Fruit fly (Drosophila melanogaster): Measurements from ENCODE around the gene Qsox3.

dm6 chr3R:21898758-21899157 lies 12.9 kb upstream of the Qsox3 start:
- TF ChIP-seq CG3032 (tag; optimal IDR thresholded peaks at IDR 0.05), result no peak
- no peak for TF ChIP-seq CG6163 (GFP tag; IDR thresholded peaks at IDR 0.05)
- no peak for TF ChIP-seq CG6854 (GFP tag; optimal IDR thresholded peaks at IDR 0.05)
- TF ChIP-seq CG11762 (GFP tag; optimal IDR thresholded peaks at IDR 0.05; ENCODE audit: insufficient read depth), result no peak
- no peak for TF ChIP-seq CG9139 (GFP tag; optimal IDR thresholded peaks at IDR 0.05)
- TF ChIP-seq CG3919 (GFP tag; optimal IDR thresholded peaks at IDR 0.05), result no peak
- TF ChIP-seq spab (GFP tag; optimal IDR thresholded peaks at IDR 0.05), result no peak
- no peak for TF ChIP-seq CG16779 (tag; optimal IDR thresholded peaks at IDR 0.05)
- no peak for TF ChIP-seq dac (GFP tag; optimal IDR thresholded peaks at IDR 0.05)
- TF ChIP-seq CG6808 (GFP tag; optimal IDR thresholded peaks at IDR 0.05), result no peak
- no peak for TF ChIP-seq Blimp-1 (GFP tag; optimal IDR thresholded peaks at IDR 0.05)
- no peak for TF ChIP-seq dsx (GFP tag; optimal IDR thresholded peaks at IDR 0.05; ENCODE audit: poor library complexity, severe bottlenecking)

All from whole organism, prepupa.